Worm (Caenorhabditis elegans) whole organism, L1 larva: ENCODE data around the gene set-13.

Source experiments
- C16A3.4 ChIP-seq: fragments of 150-350 bp; optimal IDR thresholded peaks from 2 replicates; lab custom pipeline; 2014; ENCODE audit warnings: missing biosample characterization, missing genetic modification characterization
- F16B12.6 ChIP-seq: fragments of 150-350 bp; optimal IDR thresholded peaks from 2 replicates; lab custom pipeline; 2014; ENCODE audit warnings: missing biosample characterization, missing genetic modification characterization
- aha-1 ChIP-seq: fragments of 150-350 bp; optimal IDR thresholded peaks from 2 replicates; lab custom pipeline; 2014; ENCODE audit warnings: missing biosample characterization, missing genetic modification characterization
- aly-2 ChIP-seq: fragments of 150-350 bp; optimal IDR thresholded peaks from 2 replicates; lab custom pipeline; 2014; ENCODE audit warnings: missing biosample characterization, missing genetic modification characterization
- ama-1 ChIP-seq: fragments of 150-350 bp; optimal IDR thresholded peaks from 2 replicates; lab custom pipeline; 2014
- blmp-1 ChIP-seq: fragments of 150-350 bp; optimal IDR thresholded peaks from 2 replicates; lab custom pipeline; 2014; ENCODE audit warnings: missing biosample characterization, missing genetic modification characterization
- ceh-63 ChIP-seq: fragments of 200-800 bp; sonication (Bioruptor generic); optimal IDR thresholded peaks from 2 replicates; lab custom pipeline; 2018; ENCODE audit warnings: mild to moderate bottlenecking, missing genetic modification characterization, missing compliant biosample characterization
- ceh-82 ChIP-seq, 3 experiments: fragments of 150-350 bp in 1 of 3; sonication (generic microtip) in 2 of 3; optimal IDR thresholded peaks; 2 replicates each; lab custom pipeline; 2014 to 2017; ENCODE audit warnings: missing biosample characterization in 3 of 3, missing genetic modification characterization in 3 of 3
- ces-1 ChIP-seq: fragments of 150-350 bp; optimal IDR thresholded peaks from 2 replicates; lab custom pipeline; 2014; ENCODE audit warnings: missing biosample characterization, missing genetic modification reagents, missing genetic modification characterization
- dsc-1 ChIP-seq: sonication (generic microtip); optimal IDR thresholded peaks from 2 replicates; lab custom pipeline; 2016; ENCODE audit warnings: mild to moderate bottlenecking, missing genetic modification characterization, missing compliant biosample characterization
- efl-1 ChIP-seq, 4 experiments: fragments of 150-350 bp; optimal IDR thresholded peaks in 3 of 4; peaks in 1 of 4; 1 replicate in 1 of 4; 2 replicates in 3 of 4; lab custom pipeline; 2014; ENCODE audit warnings: missing biosample characterization in 2 of 4, missing genetic modification characterization in 2 of 4, missing genetic modification reagents in 2 of 4
- egl-13 ChIP-seq: sonication (generic microtip); optimal IDR thresholded peaks from 2 replicates; lab custom pipeline; 2016; ENCODE audit warnings: missing genotype, missing genetic modification reagents, missing genetic modification characterization, missing compliant biosample characterization
- egl-27 ChIP-seq, 2 experiments: fragments of 150-350 bp in 1 of 2; sonication (generic microtip); optimal IDR thresholded peaks; 3 replicates each; lab custom pipeline; 2017 to 2018; ENCODE audit warnings: missing biosample characterization in 2 of 2, missing genetic modification characterization in 2 of 2, missing genetic modification reagents in 2 of 2
- elt-2 ChIP-seq: sonication (generic microtip); optimal IDR thresholded peaks from 2 replicates; lab custom pipeline; 2016; ENCODE audit warnings: missing genetic modification characterization, mild to moderate bottlenecking, inconsistent platforms, missing compliant biosample characterization, missing genetic modification reagents
- fkh-10 ChIP-seq: sonication (generic microtip); optimal IDR thresholded peaks from 2 replicates; lab custom pipeline; 2017; ENCODE audit warnings: missing biosample characterization, missing genetic modification reagents, missing genetic modification characterization
- fkh-8 ChIP-seq: sonication (generic microtip); optimal IDR thresholded peaks from 2 replicates; lab custom pipeline; 2016; ENCODE audit warnings: mild to moderate bottlenecking, missing genetic modification characterization, missing compliant biosample characterization
- grh-1 ChIP-seq: fragments of 200-800 bp; sonication (Bioruptor generic); IDR thresholded peaks from 2 replicates; pipeline ENCODE4 v1.3.6; 2022; ENCODE audit warnings: missing genetic modification reagents, missing genetic modification characterization, missing compliant biosample characterization
- hlh-17 ChIP-seq: fragments of 200-800 bp; sonication (Bioruptor generic); optimal IDR thresholded peaks from 2 replicates; lab custom pipeline; 2018; ENCODE audit warnings: missing genetic modification characterization, mild to moderate bottlenecking, missing compliant biosample characterization, moderate library complexity, borderline replicate concordance
- hlh-4 ChIP-seq: sonication (generic microtip); optimal IDR thresholded peaks from 2 replicates; lab custom pipeline; 2016; ENCODE audit warnings: mild to moderate bottlenecking, missing genetic modification characterization, missing compliant biosample characterization
- isw-1 ChIP-seq: fragments of 200-800 bp; sonication (Bioruptor generic); IDR thresholded peaks from 2 replicates; pipeline ENCODE4 v1.3.6; 2022; ENCODE audit warnings: missing genetic modification characterization, missing compliant biosample characterization
- jun-1 ChIP-seq: fragments of 150-350 bp; optimal IDR thresholded peaks from 2 replicates; lab custom pipeline; 2014; ENCODE audit warnings: missing biosample characterization, missing genetic modification reagents, missing genetic modification characterization
- lin-13 ChIP-seq: fragments of 150-350 bp; optimal IDR thresholded peaks from 2 replicates; lab custom pipeline; 2014; ENCODE audit warnings: missing biosample characterization, missing genetic modification reagents, missing genetic modification characterization
- lin-14 ChIP-seq: fragments of 200-800 bp; sonication (Bioruptor generic); optimal IDR thresholded peaks from 2 replicates; lab custom pipeline; 2018; ENCODE audit warnings: mild to moderate bottlenecking, missing genetic modification characterization, moderate library complexity, missing compliant biosample characterization
- lin-15B ChIP-seq: fragments of 150-350 bp; sonication (generic microtip); optimal IDR thresholded peaks from 3 replicates; lab custom pipeline; 2014; ENCODE audit warnings: missing biosample characterization, missing genetic modification characterization
- lin-35 ChIP-seq, 2 experiments: fragments of 150-350 bp; optimal IDR thresholded peaks; 2 replicates each; lab custom pipeline; 2014; ENCODE audit warnings: missing biosample characterization in 2 of 2, missing genetic modification characterization in 2 of 2, missing genetic modification reagents in 2 of 2
- mab-9 ChIP-seq: fragments of 200-800 bp; sonication (Bioruptor generic); IDR thresholded peaks from 2 replicates; pipeline ENCODE4 v1.3.6; 2022; ENCODE audit warnings: missing genetic modification reagents, missing genetic modification characterization, missing compliant biosample characterization
- mdl-1 ChIP-seq, 2 experiments: fragments of 150-350 bp; optimal IDR thresholded peaks; 2 replicates each; lab custom pipeline; 2014 to 2017; ENCODE audit warnings: missing biosample characterization in 2 of 2, missing genetic modification characterization in 2 of 2, inconsistent platforms in 1 of 2
- mep-1 ChIP-seq: fragments of 150-350 bp; optimal IDR thresholded peaks from 2 replicates; lab custom pipeline; 2014; ENCODE audit warnings: missing biosample characterization, missing genetic modification characterization
- nhr-12 ChIP-seq: sonication (generic microtip); optimal IDR thresholded peaks from 2 replicates; lab custom pipeline; 2017; ENCODE audit warnings: missing biosample characterization, missing genetic modification characterization
- nhr-19 ChIP-seq: fragments of 200-800 bp; sonication (Bioruptor generic); conservative IDR thresholded peaks from 2 replicates; pipeline ENCODE4 v1.3.6; 2022; ENCODE audit warnings: missing genetic modification characterization, missing compliant biosample characterization
- nhr-20 ChIP-seq: sonication (generic microtip); optimal IDR thresholded peaks from 2 replicates; lab custom pipeline; 2016; ENCODE audit warnings: mild to moderate bottlenecking, missing genetic modification characterization, missing compliant biosample characterization
- nhr-77 ChIP-seq: fragments of 150-350 bp; optimal IDR thresholded peaks from 2 replicates; lab custom pipeline; 2014; ENCODE audit warnings: missing biosample characterization, missing genetic modification characterization
- nhr-85 ChIP-seq: sonication (generic microtip); peaks from one replicate; lab custom pipeline; 2016; ENCODE audit warnings: missing genetic modification characterization, inconsistent platforms, missing compliant biosample characterization
- nhr-90 ChIP-seq: sonication (generic microtip); optimal IDR thresholded peaks from 2 replicates; lab custom pipeline; 2016; ENCODE audit warnings: mild to moderate bottlenecking, missing genetic modification characterization, missing compliant biosample characterization; ENCODE audit not compliant: poor library complexity
- pag-3 ChIP-seq: sonication (generic microtip); optimal IDR thresholded peaks from 2 replicates; lab custom pipeline; 2017; ENCODE audit warnings: missing genetic modification characterization, mild to moderate bottlenecking, missing compliant biosample characterization, antibody characterized with exemption, borderline replicate concordance; ENCODE audit not compliant: insufficient read depth
- snu-23 ChIP-seq: sonication (generic microtip); optimal IDR thresholded peaks from 2 replicates; lab custom pipeline; 2016; ENCODE audit warnings: missing genetic modification characterization, missing compliant biosample characterization
- sptf-1 ChIP-seq: fragments of 150-350 bp; optimal IDR thresholded peaks from 2 replicates; lab custom pipeline; 2014; ENCODE audit warnings: missing biosample characterization, missing genetic modification characterization
- sup-37 ChIP-seq: fragments of 200-800 bp; sonication (Bioruptor generic); optimal IDR thresholded peaks from 2 replicates; lab custom pipeline; 2018; ENCODE audit warnings: mild to moderate bottlenecking, missing genetic modification characterization, missing compliant biosample characterization
- swsn-7 ChIP-seq: sonication (generic microtip); optimal IDR thresholded peaks from 2 replicates; lab custom pipeline; 2016; ENCODE audit warnings: missing genetic modification characterization, missing compliant biosample characterization
- tbx-2 ChIP-seq: sonication (generic microtip); optimal IDR thresholded peaks from 2 replicates; lab custom pipeline; 2016; ENCODE audit warnings: missing genetic modification characterization, missing compliant biosample characterization
- unc-130 ChIP-seq: fragments of 150-350 bp; optimal IDR thresholded peaks from 2 replicates; lab custom pipeline; 2017; ENCODE audit warnings: missing biosample characterization, missing genetic modification characterization, inconsistent platforms
- unc-62 ChIP-seq: fragments of 150-350 bp; optimal IDR thresholded peaks from 2 replicates; lab custom pipeline; 2014; ENCODE audit warnings: missing biosample characterization, missing genetic modification reagents, missing genetic modification characterization
- unc-98 ChIP-seq: fragments of 200-800 bp; sonication (Bioruptor generic); IDR thresholded peaks from 2 replicates; pipeline ENCODE4 v1.3.6; 2022; ENCODE audit warnings: missing genetic modification characterization, missing compliant biosample characterization
- vab-15 ChIP-seq: sonication (generic microtip); optimal IDR thresholded peaks from 2 replicates; lab custom pipeline; 2017; ENCODE audit warnings: missing genotype, mild to moderate bottlenecking, missing genetic modification characterization, missing compliant biosample characterization
- xbp-1 ChIP-seq: sonication (generic microtip); optimal IDR thresholded peaks from 2 replicates; lab custom pipeline; 2016; ENCODE audit warnings: missing genetic modification characterization, missing compliant biosample characterization
- ztf-11 ChIP-seq, 2 experiments: sonication (generic microtip); optimal IDR thresholded peaks; 2 replicates each; lab custom pipeline; 2016 to 2017; ENCODE audit warnings: missing genetic modification characterization in 2 of 2, missing biosample characterization in 1 of 2, missing compliant biosample characterization in 1 of 2

Gene set-13

DNA sequence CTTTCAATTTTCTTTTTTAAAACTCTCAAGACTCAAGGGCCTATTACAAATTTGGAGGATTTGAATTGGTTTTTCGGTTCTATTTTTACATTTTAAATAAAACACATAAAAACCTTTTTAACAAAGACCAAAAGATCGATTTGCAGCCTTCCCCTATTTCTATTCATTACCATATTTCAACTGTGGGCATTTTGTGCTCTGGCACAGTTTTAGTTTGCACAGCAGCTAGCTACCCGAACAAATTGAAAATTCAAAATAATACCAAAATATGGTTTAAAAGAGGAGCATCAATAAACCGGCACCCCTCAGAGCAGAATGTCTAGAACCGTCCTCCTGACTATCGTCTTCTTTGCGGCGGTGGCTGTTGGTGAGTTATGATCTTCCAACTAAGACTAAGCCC lies 35.4 kb upstream of the set-13 start, which contains the start of gene F08D12.2:
Gene F08D12.2, plus strand, starts transcription at position 301 of the 400 bp plus-strand sequence.
- TF ChIP-seq lin-13 (GFP tag; lab: Kevin White, UChicago) (no peak), tbx-2 (no peak), elt-2 (no peak)

DNA sequence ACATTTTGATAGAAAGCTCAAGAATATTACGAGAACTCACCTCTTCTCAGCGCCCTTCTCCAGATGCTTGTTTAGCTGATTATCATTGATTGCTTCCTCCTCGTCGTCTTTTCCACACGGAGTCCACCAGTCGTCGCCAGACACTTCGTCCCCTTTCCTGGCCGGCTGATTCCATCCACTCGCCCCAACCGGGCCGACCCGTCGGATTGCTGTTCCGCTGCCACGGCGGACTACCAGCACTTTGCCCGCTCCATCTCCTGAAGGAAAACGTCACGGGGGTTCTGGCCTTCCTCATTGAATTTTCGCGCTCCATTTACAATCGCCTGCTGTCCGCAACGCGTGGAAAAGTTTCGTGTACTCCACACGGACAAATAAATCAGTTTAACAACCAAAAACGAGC lies 33.4 kb upstream of the set-13 start:
- TF ChIP-seq fkh-10 = no peak
- no peak for TF ChIP-seq pag-3 (tag; lab: Kevin White, UChicago)
- no peak for TF ChIP-seq dsc-1
- TF ChIP-seq lin-15B (tag; lab: Kevin White, UChicago) = no peak
- no peak for TF ChIP-seq mab-9 (GFP tag; lab: Robert Waterston, UW)
- TF ChIP-seq mep-1 = no peak
- TF ChIP-seq F16B12.6 (tag; lab: Kevin White, UChicago) = no peak
- TF ChIP-seq lin-35 (GFP tag; optimal IDR thresholded peaks at IDR 0.05; lab: Kevin White, UChicago) = no peak
- TF ChIP-seq ama-1 (lab: Kevin White, UChicago) = no peak
- TF ChIP-seq isw-1 (GFP tag; lab: Robert Waterston, UW) = no peak
- no peak for TF ChIP-seq nhr-85 (tag; lab: Kevin White, UChicago)
- no peak for TF ChIP-seq egl-13
- TF ChIP-seq aha-1 (tag; lab: Kevin White, UChicago) = no peak
- TF ChIP-seq unc-62 (GFP tag; lab: Kevin White, UChicago) = no peak
- TF ChIP-seq hlh-17 (GFP tag; lab: Kevin White, UChicago) = no peak

DNA sequence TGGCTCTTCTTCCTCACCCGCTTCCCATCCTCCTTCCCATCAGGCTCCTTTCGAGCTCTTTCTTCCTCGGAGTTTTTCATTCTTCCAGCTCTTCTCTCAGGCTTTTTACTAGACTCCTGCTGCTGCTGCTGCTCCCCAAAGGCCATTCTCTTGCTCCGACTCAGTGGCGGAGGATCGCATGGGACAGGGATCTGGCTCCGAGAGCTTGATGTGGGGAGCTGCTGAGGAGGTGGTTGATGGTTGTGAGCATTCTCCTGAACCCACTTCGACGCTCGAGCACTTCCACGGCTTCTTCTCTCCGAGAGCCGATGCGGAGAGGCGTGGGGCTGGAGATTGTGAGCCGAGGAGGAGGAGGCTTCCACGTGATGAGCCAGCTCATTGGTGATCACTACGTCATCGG lies 31.0 kb upstream of the set-13 start:
- TF ChIP-seq jun-1 (tag; lab: Kevin White, UChicago) = no peak
- no peak for TF ChIP-seq nhr-20 (tag; lab: Kevin White, UChicago)
- no peak for TF ChIP-seq fkh-8 (tag; lab: Kevin White, UChicago)
- TF ChIP-seq blmp-1 (tag; lab: Kevin White, UChicago) = no peak
- TF ChIP-seq efl-1 (optimal IDR thresholded peaks at IDR 0.05; lab: Kevin White, UChicago) = no peak
- peak in 1 of 2 experiments; percentile 49 for TF ChIP-seq efl-1 (GFP tag; optimal IDR thresholded peaks at IDR 0.05 in 1 of 2; lab: Kevin White, UChicago)
- TF ChIP-seq nhr-85 (tag; lab: Kevin White, UChicago) = no peak
- TF ChIP-seq grh-1 (GFP tag; lab: Robert Waterston, UW) = no peak
- TF ChIP-seq ceh-63 (GFP tag; lab: Kevin White, UChicago) = no peak

DNA sequence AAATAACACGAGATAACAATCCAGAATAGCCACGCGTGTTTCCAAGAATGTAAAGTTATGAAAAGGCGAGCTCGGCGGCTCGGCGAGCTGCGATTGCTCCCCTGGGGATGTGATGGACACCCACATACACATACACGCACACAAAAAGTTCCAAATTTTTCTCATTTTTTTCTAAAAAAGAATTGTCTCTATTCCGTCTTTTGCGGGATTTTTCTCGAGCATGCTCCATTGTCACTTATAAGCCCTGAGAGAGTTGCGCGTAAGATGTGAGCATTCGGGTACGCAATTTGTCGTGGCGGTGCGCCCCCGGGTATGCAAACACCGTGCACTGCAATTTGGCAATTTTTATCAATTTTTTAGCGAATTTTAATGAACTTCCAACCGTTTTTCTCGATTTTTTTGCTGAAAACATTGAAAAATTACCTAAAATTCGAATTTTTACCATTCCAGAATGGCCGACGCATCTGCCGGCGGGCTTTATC lies 29.7 kb upstream of the set-13 start, which contains the start of the genes F08D12.12 and srpa-72:
Gene F08D12.12, minus strand, starts transcription at position 51 of the 482 bp plus-strand sequence.
Gene srpa-72, plus strand, starts transcription at position 451 of the 482 bp plus-strand sequence.
- TF ChIP-seq egl-27 (tag; optimal IDR thresholded peaks at IDR 0.05; lab: Kevin White, UChicago) = no peak
- no peak for TF ChIP-seq ces-1
- no peak for TF ChIP-seq nhr-12
- TF ChIP-seq nhr-90 (tag; lab: Kevin White, UChicago) = no peak
- peak in 1 of 2 experiments; percentile 18 for TF ChIP-seq mdl-1 (tag; optimal IDR thresholded peaks at IDR 0.05; lab: Kevin White, UChicago)
- peak; percentile 27 for TF ChIP-seq xbp-1 (tag; lab: Kevin White, UChicago)
- TF ChIP-seq sptf-1 (tag; lab: Kevin White, UChicago) = no peak
- peak; percentile 42 for TF ChIP-seq C16A3.4 (tag; lab: Kevin White, UChicago)
- peak; percentile 27 for TF ChIP-seq lin-13 (GFP tag; lab: Kevin White, UChicago)
- peak; percentile 91 for TF ChIP-seq F16B12.6 (tag; lab: Kevin White, UChicago)
- TF ChIP-seq unc-98 (GFP tag; lab: Robert Waterston, UW) = no peak
- TF ChIP-seq ceh-82 (tag; optimal IDR thresholded peaks at IDR 0.05; lab: Kevin White, UChicago) = peak in 2 of 3 experiments; percentile 27 to 41
- TF ChIP-seq vab-15 = peak; percentile 26
- TF ChIP-seq hlh-4 (tag; lab: Kevin White, UChicago) = no peak
- no peak for TF ChIP-seq sup-37 (GFP tag; lab: Kevin White, UChicago)
- peak; percentile 18; the same call in 1 of the 2 replicates for TF ChIP-seq isw-1 (GFP tag; lab: Robert Waterston, UW)
- peak; percentile 48 for TF ChIP-seq snu-23 (GFP tag; lab: Kevin White, UChicago)
- no peak for TF ChIP-seq ztf-11 (tag; optimal IDR thresholded peaks at IDR 0.05; lab: Kevin White, UChicago)
- TF ChIP-seq nhr-19 (GFP tag; lab: Robert Waterston, UW) = peak; percentile 23
- TF ChIP-seq lin-15B (tag; lab: Kevin White, UChicago) = peak; percentile 15
- TF ChIP-seq efl-1 (optimal IDR thresholded peaks at IDR 0.05; lab: Kevin White, UChicago) = peak; percentile 56 to 60
- peak; percentile 53 to 95 for TF ChIP-seq efl-1 (GFP tag; optimal IDR thresholded peaks at IDR 0.05 in 1 of 2; lab: Kevin White, UChicago)
- no peak for TF ChIP-seq blmp-1 (tag; lab: Kevin White, UChicago)
- peak; percentile 57 for TF ChIP-seq lin-14 (GFP tag; lab: Kevin White, UChicago)
- TF ChIP-seq nhr-77 = no peak
- no peak for TF ChIP-seq aly-2 (tag; lab: Kevin White, UChicago)
- peak; percentile 10 for TF ChIP-seq swsn-7
- peak; percentile 64 for TF ChIP-seq unc-130
- no peak for TF ChIP-seq jun-1 (tag; lab: Kevin White, UChicago)
